Worm (Caenorhabditis elegans): ENCODE data around the gene com-1.

com-1 gene

DNA sequence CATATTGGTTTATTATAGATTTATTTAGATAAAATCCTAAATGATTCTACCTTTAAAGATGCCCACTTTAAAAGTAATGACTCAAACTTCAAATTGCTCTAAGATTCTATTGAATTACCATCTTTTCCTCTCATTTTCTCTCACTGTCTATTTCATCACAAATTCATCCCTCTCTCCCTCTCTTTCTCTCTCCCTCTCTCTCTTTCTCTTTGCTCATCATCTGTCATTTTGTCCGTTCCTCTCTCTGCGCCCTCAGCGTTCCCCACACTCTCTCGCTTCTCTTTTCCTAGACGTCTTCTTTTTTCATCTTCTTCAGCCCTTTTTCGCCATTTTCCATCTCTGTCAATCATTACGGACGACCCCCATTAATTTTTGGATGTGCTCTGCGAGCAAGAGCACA, 8.9 kb downstream of the com-1 start (continued):
- TF ChIP-seq nhr-10 (tag; optimal IDR thresholded peaks at IDR 0.05) (no peak), nhr-11 (tag; optimal IDR thresholded peaks at IDR 0.05) (no peak), fos-1 (tag; optimal IDR thresholded peaks at IDR 0.05) (no peak), nhr-6 (tag; optimal IDR thresholded peaks at IDR 0.05) (peak; percentile 46), lsy-2 (tag; optimal IDR thresholded peaks at IDR 0.05) (peak in 1 of 2 experiments; percentile 50), peb-1 (tag; optimal IDR thresholded peaks at IDR 0.05) (no peak), elt-1 (tag; optimal IDR thresholded peaks at IDR 0.05) (no peak), lin-13 (GFP tag; optimal IDR thresholded peaks at IDR 0.05) (peak; percentile 26), lin-39 (tag; optimal IDR thresholded peaks at IDR 0.05) (no peak), sem-4 (tag; optimal IDR thresholded peaks at IDR 0.05) (peak; percentile 34), ztf-11 (tag; optimal IDR thresholded peaks at IDR 0.05) (no peak), ztf-1 (GFP tag; conservative IDR thresholded peaks at IDR 0.05) (no peak), unc-55 (GFP tag; optimal IDR thresholded peaks at IDR 0.05) (peak; percentile 70), crh-2 (tag; optimal IDR thresholded peaks at IDR 0.05) (peak; percentile 1), ama-1 (optimal IDR thresholded peaks at IDR 0.05) (no peak), alr-1 (tag; optimal IDR thresholded peaks at IDR 0.05) (no peak), ceh-82 (tag; optimal IDR thresholded peaks at IDR 0.05) (peak; percentile 54), mbf-1 (tag; optimal IDR thresholded peaks at IDR 0.05) (no peak), lin-11 (tag; optimal IDR thresholded peaks at IDR 0.05) (no peak), ZK546.5 (tag; optimal IDR thresholded peaks at IDR 0.05) (no peak)

DNA sequence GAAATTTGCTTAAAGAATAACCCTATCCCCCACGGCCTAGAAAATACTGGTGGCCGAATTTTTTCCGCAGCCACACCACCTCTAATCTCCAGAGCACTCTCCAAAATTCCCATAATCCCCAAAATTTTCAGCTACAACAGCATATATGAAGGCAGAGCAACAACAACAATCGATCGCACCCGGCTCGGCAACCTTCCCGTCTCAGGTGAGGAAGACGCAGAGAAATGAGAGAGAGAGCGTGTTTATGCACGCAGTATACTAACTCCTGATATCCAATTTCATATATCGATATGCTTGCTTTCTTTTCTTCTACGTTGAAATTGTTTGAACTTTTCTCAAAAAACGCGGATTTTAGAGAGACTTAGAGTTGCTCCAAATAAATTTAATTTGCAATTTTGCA, 10.2 kb downstream of the com-1 start:
- TF ChIP-seq nhr-25 (tag; optimal IDR thresholded peaks at IDR 0.05), result peak; percentile 54
- TF ChIP-seq nhr-129 (tag; optimal IDR thresholded peaks at IDR 0.05), result peak; percentile 5
- TF ChIP-seq lin-39 (tag; optimal IDR thresholded peaks at IDR 0.05), result no peak
- TF ChIP-seq C34F6.9 (tag; optimal IDR thresholded peaks at IDR 0.05), result peak; percentile 18
- TF ChIP-seq lin-13 (GFP tag; optimal IDR thresholded peaks at IDR 0.05), result no peak
- TF ChIP-seq unc-55 (GFP tag; optimal IDR thresholded peaks at IDR 0.05), result peak; percentile 22

DNA sequence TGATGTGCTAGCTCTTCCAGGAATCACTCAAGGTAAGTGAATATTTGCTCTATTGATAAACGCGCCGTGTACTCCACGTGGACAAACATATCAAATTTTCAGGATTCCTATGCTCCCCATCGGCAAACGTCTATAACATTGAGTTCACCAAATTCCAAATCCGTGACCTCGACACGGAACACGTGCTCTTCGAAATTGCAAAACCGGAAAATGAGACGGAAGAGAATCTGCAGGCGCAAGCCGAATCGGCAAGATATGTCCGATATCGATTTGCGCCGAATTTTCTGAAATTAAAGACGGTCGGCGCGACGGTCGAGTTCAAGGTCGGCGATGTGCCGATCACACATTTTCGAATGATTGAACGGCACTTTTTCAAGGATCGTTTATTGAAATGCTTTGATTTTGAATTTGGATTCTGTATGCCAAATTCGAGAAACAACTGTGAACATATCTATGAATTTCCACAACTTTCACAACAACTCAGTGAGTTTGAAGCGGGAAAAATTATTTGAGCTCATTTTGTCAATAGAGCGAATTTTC, 11.6 kb downstream of the com-1 start:
- TF ChIP-seq gmeb-1 (tag; optimal IDR thresholded peaks at IDR 0.05) (peak; percentile 83), nhr-25 (tag; optimal IDR thresholded peaks at IDR 0.05) (peak; percentile 93), Y55F3AM.14 (GFP tag; optimal IDR thresholded peaks at IDR 0.05) (no peak), mab-5 (tag; optimal IDR thresholded peaks at IDR 0.05) (peak; percentile 62)

DNA sequence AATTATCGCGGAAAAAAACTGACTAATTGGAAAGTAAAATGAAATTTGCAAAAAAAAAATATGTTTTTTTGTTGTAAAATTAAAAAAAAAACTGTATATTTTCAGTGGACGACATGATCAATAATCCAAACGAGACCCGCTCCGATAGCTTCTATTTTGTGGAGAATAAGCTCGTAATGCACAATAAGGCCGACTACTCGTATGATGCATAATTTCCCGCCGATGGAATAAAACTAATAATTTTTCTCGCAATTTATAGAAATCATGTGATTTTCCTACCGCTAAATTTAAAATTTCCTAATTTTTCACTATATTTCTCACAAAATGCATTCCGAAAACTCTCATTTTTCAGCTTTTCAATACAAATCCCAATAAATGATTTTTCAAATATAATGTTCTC, 12.4 kb downstream of the com-1 start:
- TF ChIP-seq unc-55 (GFP tag; optimal IDR thresholded peaks at IDR 0.05), result no peak
- peak; percentile 95 for TF ChIP-seq nhr-25 (tag; optimal IDR thresholded peaks at IDR 0.05)
- TF ChIP-seq aly-2 (tag; optimal IDR thresholded peaks at IDR 0.05), result no peak
- peak; percentile 43 for TF ChIP-seq gmeb-1 (tag; optimal IDR thresholded peaks at IDR 0.05)

DNA sequence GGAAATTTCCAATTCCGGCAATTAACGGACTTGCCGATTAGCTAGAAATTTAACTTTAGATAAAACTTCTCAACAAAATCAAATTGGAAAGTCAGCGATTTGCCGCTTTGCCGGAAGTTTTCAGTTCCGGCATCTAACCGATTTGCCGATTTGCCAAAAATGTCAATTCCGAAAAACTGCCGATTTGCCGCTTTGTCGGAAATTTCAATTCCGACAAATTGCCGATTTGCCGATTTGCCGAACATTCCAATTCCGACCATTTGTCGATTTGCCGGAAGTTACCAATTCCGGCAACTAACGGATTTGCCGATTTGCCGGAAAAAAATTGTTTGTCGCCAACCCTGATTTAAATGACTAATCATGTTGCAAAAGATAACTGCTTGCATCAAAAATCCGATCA, 13.0 kb downstream of the com-1 start:
- TF ChIP-seq C34F6.9 (tag; optimal IDR thresholded peaks at IDR 0.05) (no peak), crh-2 (tag; optimal IDR thresholded peaks at IDR 0.05) (no peak), ama-1 (optimal IDR thresholded peaks at IDR 0.05) (no peak), snpc-4 (tag; optimal IDR thresholded peaks at IDR 0.05) (no peak), unc-39 (tag; optimal IDR thresholded peaks at IDR 0.05) (no peak), nhr-25 (tag; optimal IDR thresholded peaks at IDR 0.05) (no peak), elt-3 (tag; optimal IDR thresholded peaks at IDR 0.05) (no peak), nhr-237 (tag; optimal IDR thresholded peaks at IDR 0.05) (no peak), mab-5 (tag; optimal IDR thresholded peaks at IDR 0.05) (no peak), lin-11 (tag; optimal IDR thresholded peaks at IDR 0.05) (no peak)

DNA sequence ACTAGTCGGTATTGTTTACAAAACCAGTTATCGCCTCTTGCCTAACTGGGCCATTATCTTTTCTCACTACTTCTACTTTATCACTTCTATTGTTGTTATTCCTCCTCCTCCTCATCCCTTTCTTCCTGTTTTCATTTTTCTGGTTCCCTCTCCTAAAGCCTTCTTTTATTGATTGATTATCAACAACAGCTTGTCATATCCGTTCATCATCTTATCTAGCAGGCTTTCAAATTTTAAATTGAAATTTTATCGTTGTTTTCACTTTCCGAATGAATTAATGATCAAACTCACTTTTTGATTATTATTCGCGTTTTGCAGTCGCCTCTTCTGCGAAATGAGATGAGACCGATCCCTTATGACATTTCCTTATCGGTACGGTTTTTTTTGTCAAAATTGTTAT, 15.0 kb downstream of the com-1 start, which contains the start of gene cut-6:
TSS of gene cut-6 (plus strand) at position 301 of the 400 bp plus-strand sequence.
- TF ChIP-seq unc-62 (GFP tag; optimal IDR thresholded peaks at IDR 0.05), result no peak
- no peak for TF ChIP-seq sem-4 (tag; optimal IDR thresholded peaks at IDR 0.05)
- TF ChIP-seq lin-39 (tag; optimal IDR thresholded peaks at IDR 0.05), result no peak
- no peak for TF ChIP-seq ama-1 (optimal IDR thresholded peaks at IDR 0.05)
- no peak for TF ChIP-seq ztf-1 (GFP tag; conservative IDR thresholded peaks at IDR 0.05)
- no peak for TF ChIP-seq nhr-11 (tag; optimal IDR thresholded peaks at IDR 0.05)
- TF ChIP-seq nhr-10 (tag; optimal IDR thresholded peaks at IDR 0.05), result no peak
- TF ChIP-seq R02D3.7 (tag; optimal IDR thresholded peaks at IDR 0.05), result no peak
- TF ChIP-seq nhr-6 (tag; optimal IDR thresholded peaks at IDR 0.05), result no peak
- TF ChIP-seq mbf-1 (tag; optimal IDR thresholded peaks at IDR 0.05), result no peak
- no peak for TF ChIP-seq unc-55 (GFP tag; optimal IDR thresholded peaks at IDR 0.05)
- TF ChIP-seq peb-1 (tag; optimal IDR thresholded peaks at IDR 0.05), result no peak
- no peak for TF ChIP-seq F13H6.1 (tag; optimal IDR thresholded peaks at IDR 0.05)
- no peak for TF ChIP-seq nhr-129 (tag; optimal IDR thresholded peaks at IDR 0.05)
- TF ChIP-seq elt-1 (tag; optimal IDR thresholded peaks at IDR 0.05), result no peak
- TF ChIP-seq Y55F3AM.14 (GFP tag; optimal IDR thresholded peaks at IDR 0.05), result no peak
- no peak for TF ChIP-seq skn-1 (tag; optimal IDR thresholded peaks at IDR 0.05)
- no peak for TF ChIP-seq C34F6.9 (tag; optimal IDR thresholded peaks at IDR 0.05)
